ENCODE assay signal across 5 worm cellular contexts in the genomic region with DNA sequence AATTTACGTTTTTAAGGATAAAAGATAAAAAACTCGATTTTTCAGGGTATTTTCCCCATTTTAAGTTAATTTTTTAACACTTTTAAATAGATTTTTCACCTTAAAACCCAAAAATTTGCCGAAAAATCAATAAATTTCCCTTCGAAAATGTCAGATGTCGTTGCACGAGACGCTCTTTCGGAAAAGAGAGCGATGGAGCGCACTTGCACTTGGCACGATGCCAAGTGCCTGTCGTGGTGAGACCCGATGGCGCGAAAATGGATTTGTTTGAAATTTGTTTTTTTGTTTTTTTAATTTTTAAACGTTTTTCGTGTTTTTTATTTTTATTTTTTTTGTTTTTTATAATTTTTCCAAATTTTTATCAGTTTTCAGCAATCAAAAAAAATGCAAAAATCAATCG.
TF ChIP-seq lines count a peak whose summit lies in the region.

Gene rab-18 (minus strand): TSS at position 240 of the 400 bp plus-strand sequence.
Gene kbp-4 (plus strand): TSS at position 366 of the 400 bp plus-strand sequence.

TF ChIP-seq in whole organism, L1 larva, 84 proteins besides CTCF, POLR2A, EP300 and RAD21 (continues in another document):
- peak; percentile 92 for TF ChIP-seq nhr-90 (tag; optimal IDR thresholded peaks at IDR 0.05; lab: Kevin White, UChicago; ENCODE audit: poor library complexity)
- peak; percentile 69 for TF ChIP-seq zag-1 (tag; optimal IDR thresholded peaks at IDR 0.05; lab: Kevin White, UChicago)
- TF ChIP-seq unc-62 (GFP tag; optimal IDR thresholded peaks at IDR 0.05; lab: Kevin White, UChicago) = no peak
- no peak for TF ChIP-seq sox-4 (tag; optimal IDR thresholded peaks at IDR 0.05; lab: Kevin White, UChicago)
- TF ChIP-seq hlh-17 (GFP tag; optimal IDR thresholded peaks at IDR 0.05; lab: Kevin White, UChicago; ENCODE audit: borderline replicate concordance) = no peak
- TF ChIP-seq elt-3 (tag; optimal IDR thresholded peaks at IDR 0.05; lab: Kevin White, UChicago) = peak in 4 of 6 experiments; percentile 59 to 99 (median 80)
- peak; percentile 97 for TF ChIP-seq unc-130 (tag; optimal IDR thresholded peaks at IDR 0.05; lab: Kevin White, UChicago)
- peak; percentile 96 for TF ChIP-seq fkh-8 (tag; optimal IDR thresholded peaks at IDR 0.05; lab: Kevin White, UChicago)
- TF ChIP-seq ceh-90 (tag; optimal IDR thresholded peaks at IDR 0.05; lab: Kevin White, UChicago) = no peak
- TF ChIP-seq unc-30 (tag; optimal IDR thresholded peaks at IDR 0.05; lab: Kevin White, UChicago) = no peak
- TF ChIP-seq elt-2 (tag; optimal IDR thresholded peaks at IDR 0.05; lab: Kevin White, UChicago) = peak; percentile 75
- peak; percentile 86 for TF ChIP-seq mef-2 (tag; optimal IDR thresholded peaks at IDR 0.05; lab: Kevin White, UChicago)
- TF ChIP-seq C04F5.9 (tag; optimal IDR thresholded peaks at IDR 0.05; lab: Kevin White, UChicago) = peak; percentile 75
- TF ChIP-seq nhr-47 (tag; optimal IDR thresholded peaks at IDR 0.05; lab: Kevin White, UChicago) = peak; percentile 97
- TF ChIP-seq egl-13 (tag; optimal IDR thresholded peaks at IDR 0.05; lab: Kevin White, UChicago) = peak; percentile 89
- peak in 1 of 2 experiments; percentile 97 for TF ChIP-seq mdl-1 (tag; optimal IDR thresholded peaks at IDR 0.05; lab: Kevin White, UChicago)

TF ChIP-seq in whole organism, L3 larva, 47 proteins besides CTCF, POLR2A, EP300 and RAD21 (continues in another document):
- TF ChIP-seq ztf-11 (tag; optimal IDR thresholded peaks at IDR 0.05; lab: Kevin White, UChicago) (no peak), skn-1 (tag; optimal IDR thresholded peaks at IDR 0.05; lab: Kevin White, UChicago) (peak; percentile 81), hmg-11 (tag; optimal IDR thresholded peaks at IDR 0.05; lab: Kevin White, UChicago) (peak; percentile 83), egl-5 (tag; optimal IDR thresholded peaks at IDR 0.05; lab: Kevin White, UChicago) (peak; percentile 80), nhr-76 (tag; optimal IDR thresholded peaks at IDR 0.05; lab: Kevin White, UChicago) (no peak), nhr-237 (tag; optimal IDR thresholded peaks at IDR 0.05; lab: Kevin White, UChicago) (no peak), elt-3 (tag; optimal IDR thresholded peaks at IDR 0.05; lab: Kevin White, UChicago) (peak in 1 of 3 experiments; percentile 60), ztf-4 (tag; optimal IDR thresholded peaks at IDR 0.05; lab: Kevin White, UChicago) (peak; percentile 34), unc-62 (GFP tag; optimal IDR thresholded peaks at IDR 0.05; lab: Kevin White, UChicago) (no peak), sea-2 (GFP tag; optimal IDR thresholded peaks at IDR 0.05; lab: Kevin White, UChicago) (no peak), nhr-11 (tag; optimal IDR thresholded peaks at IDR 0.05; lab: Kevin White, UChicago) (peak; percentile 1), ZK546.5 (tag; optimal IDR thresholded peaks at IDR 0.05; lab: Kevin White, UChicago) (no peak), aly-2 (tag; optimal IDR thresholded peaks at IDR 0.05; lab: Kevin White, UChicago) (no peak), snpc-4 (tag; optimal IDR thresholded peaks at IDR 0.05; lab: Kevin White, UChicago) (peak; percentile 87), unc-39 (tag; optimal IDR thresholded peaks at IDR 0.05; lab: Kevin White, UChicago) (no peak), mdl-1 (tag; optimal IDR thresholded peaks at IDR 0.05; lab: Kevin White, UChicago) (peak; percentile 81), elt-1 (tag; optimal IDR thresholded peaks at IDR 0.05; lab: Kevin White, UChicago) (peak; percentile 60), fos-1 (tag; optimal IDR thresholded peaks at IDR 0.05; lab: Kevin White, UChicago) (no peak)

TF ChIP-seq in whole organism, early embryonic, 17 proteins besides CTCF, POLR2A, EP300 and RAD21:
- no peak for TF ChIP-seq hmg-4 (GFP tag; optimal IDR thresholded peaks at IDR 0.05; lab: Kevin White, UChicago)
- TF ChIP-seq F13C5.2 (tag; optimal IDR thresholded peaks at IDR 0.05; lab: Kevin White, UChicago) = peak; percentile 68
- no peak for TF ChIP-seq B0310.2 (tag; optimal IDR thresholded peaks at IDR 0.05; lab: Kevin White, UChicago)
- TF ChIP-seq tbx-37 (GFP tag; conservative IDR thresholded peaks at IDR 0.05; lab: Robert Waterston, UW) = 0 out of 2 replicates have a peak, but pooled peaks have one; percentile 4
- no peak for TF ChIP-seq aly-1 (tag; optimal IDR thresholded peaks at IDR 0.05; lab: Kevin White, UChicago)
- TF ChIP-seq hnd-1 (tag; optimal IDR thresholded peaks at IDR 0.05; lab: Kevin White, UChicago) = no peak
- no peak for TF ChIP-seq scrt-1 (GFP tag; IDR thresholded peaks at IDR 0.05; lab: Robert Waterston, UW)

TF ChIP-seq in whole organism, midembryonic, 9 proteins besides CTCF, POLR2A, EP300 and RAD21:
- TF ChIP-seq med-1 (GFP tag; optimal IDR thresholded peaks at IDR 0.05; lab: Kevin White, UChicago; ENCODE audit: insufficient read depth) (no peak), klf-2 (GFP tag; conservative IDR thresholded peaks at IDR 0.05; lab: Robert Waterston, UW) (no peak), flt-1 (GFP tag; IDR thresholded peaks at IDR 0.05; lab: Robert Waterston, UW) (peak; percentile 61; the same call in 1 of the 2 replicates), cog-1 (tag; optimal IDR thresholded peaks at IDR 0.05; lab: Kevin White, UChicago) (peak; percentile 68), T22C8.4 (GFP tag; IDR thresholded peaks at IDR 0.05; lab: Robert Waterston, UW) (peak; percentile 71), ref-1 (GFP tag; conservative IDR thresholded peaks at IDR 0.05; lab: Robert Waterston, UW) (no peak), tab-1 (GFP tag; IDR thresholded peaks at IDR 0.05; lab: Robert Waterston, UW) (no peak), ztf-29 (GFP tag; IDR thresholded peaks at IDR 0.05; lab: Robert Waterston, UW) (no peak), ztf-23 (GFP tag; IDR thresholded peaks at IDR 0.05; lab: Robert Waterston, UW) (0 out of 2 replicates have a peak, but pooled peaks have one; percentile 40)
TF ChIP-seq in whole organism, midembryonic: peak in this region for 4.

TF ChIP-seq in whole organism, young adult, 124 proteins besides CTCF, POLR2A, EP300 and RAD21 (continues in another document):
- TF ChIP-seq pbrm-1 (GFP tag; IDR thresholded peaks at IDR 0.05; lab: Robert Waterston, UW) (peak; percentile 91), die-1 (tag; optimal IDR thresholded peaks at IDR 0.05; lab: Kevin White, UChicago) (no peak), let-526 (GFP tag; IDR thresholded peaks at IDR 0.05; lab: Robert Waterston, UW) (0 out of 2 replicates have a peak, but pooled peaks have one; percentile 62), chd-7 (tag; optimal IDR thresholded peaks at IDR 0.05; lab: Kevin White, UChicago) (no peak), ztf-22 (GFP tag; optimal IDR thresholded peaks at IDR 0.05; lab: Kevin White, UChicago) (no peak), ztf-18 (tag; optimal IDR thresholded peaks at IDR 0.05; lab: Kevin White, UChicago) (peak; percentile 80), lin-35 (GFP tag; optimal IDR thresholded peaks at IDR 0.05; lab: Kevin White, UChicago) (peak; percentile 43 to 98 (median 70)), attf-3 (GFP tag; conservative IDR thresholded peaks at IDR 0.05; lab: Robert Waterston, UW) (peak; percentile 67), attf-6 (GFP tag; IDR thresholded peaks at IDR 0.05; lab: Robert Waterston, UW) (no peak), Y53G8AR.9 (GFP tag; conservative IDR thresholded peaks at IDR 0.05; lab: Robert Waterston, UW) (peak; percentile 78; the same call in 1 of the 2 replicates), mxl-1 (tag; optimal IDR thresholded peaks at IDR 0.05; lab: Kevin White, UChicago) (no peak), ztf-25 (GFP tag; IDR thresholded peaks at IDR 0.05; lab: Robert Waterston, UW) (no peak), madf-6 (GFP tag; IDR thresholded peaks at IDR 0.05; lab: Robert Waterston, UW) (peak; percentile 94), F22D6.2 (tag; optimal IDR thresholded peaks at IDR 0.05; lab: Kevin White, UChicago) (no peak), nhr-80 (tag; optimal IDR thresholded peaks at IDR 0.05; lab: Kevin White, UChicago) (peak; percentile 58), athp-1 (tag; optimal IDR thresholded peaks at IDR 0.05; lab: Kevin White, UChicago) (peak; percentile 93), snpc-3.4 (tag; optimal IDR thresholded peaks at IDR 0.05; lab: Kevin White, UChicago) (peak; percentile 92), hsf-1 (GFP tag; IDR thresholded peaks at IDR 0.05; lab: Robert Waterston, UW) (peak; percentile 74), ets-4 (GFP tag; optimal IDR thresholded peaks at IDR 0.05; lab: Kevin White, UChicago) (no peak), ceh-79 (tag; optimal IDR thresholded peaks at IDR 0.05; lab: Kevin White, UChicago) (no peak), F57C9.4 (tag; optimal IDR thresholded peaks at IDR 0.05; lab: Kevin White, UChicago) (no peak), snpc-4 (GFP tag; optimal IDR thresholded peaks at IDR 0.05; lab: Kevin White, UChicago) (peak; percentile 45), snpc-4 (tag; optimal IDR thresholded peaks at IDR 0.05; lab: Kevin White, UChicago) (peak; percentile 65 to 81 (median 78)), Y95B8A.8 (GFP tag; IDR thresholded peaks at IDR 0.05; lab: Robert Waterston, UW) (peak; percentile 97), F37B4.10 (GFP tag; IDR thresholded peaks at IDR 0.05; lab: Robert Waterston, UW) (no peak), nhr-27 (tag; optimal IDR thresholded peaks at IDR 0.05; lab: Kevin White, UChicago) (no peak), efl-1 (GFP tag; optimal IDR thresholded peaks at IDR 0.05; lab: Kevin White, UChicago) (peak; percentile 97), dpff-1 (tag; optimal IDR thresholded peaks at IDR 0.05; lab: Kevin White, UChicago) (no peak), T07F8.4 (tag; optimal IDR thresholded peaks at IDR 0.05; lab: Kevin White, UChicago) (no peak), F52B5.7 (tag; optimal IDR thresholded peaks at IDR 0.05; lab: Kevin White, UChicago) (no peak), F49E8.2 (tag; optimal IDR thresholded peaks at IDR 0.05; lab: Kevin White, UChicago; ENCODE audit: insufficient read depth) (peak; percentile 85), dpl-1 (GFP tag; optimal IDR thresholded peaks at IDR 0.05; lab: Kevin White, UChicago) (peak; percentile 94), sea-2 (GFP tag; IDR thresholded peaks at IDR 0.05; lab: Robert Waterston, UW) (no peak), snpc-1.1 (tag; optimal IDR thresholded peaks at IDR 0.05; lab: Kevin White, UChicago; ENCODE audit: insufficient read depth) (peak; percentile 67), madf-10 (tag; optimal IDR thresholded peaks at IDR 0.05; lab: Kevin White, UChicago) (peak; percentile 63), pha-4 (tag; optimal IDR thresholded peaks at IDR 0.05; lab: Kevin White, UChicago) (peak; percentile 98), lag-1 (GFP tag; IDR thresholded peaks at IDR 0.05; lab: Robert Waterston, UW) (no peak), C06A6.2 (GFP tag; conservative IDR thresholded peaks at IDR 0.05; lab: Robert Waterston, UW) (peak; percentile 69), atf-7 (tag; optimal IDR thresholded peaks at IDR 0.05; lab: Kevin White, UChicago) (peak; percentile 63), nhr-179 (tag; optimal IDR thresholded peaks at IDR 0.05; lab: Kevin White, UChicago) (no peak)

Comparison
In these comparisons a context has a peak if more than half of its experiments do, and no peak if none do; other contexts are left out.
1. Of the 8 proteins assayed by ChIP-seq in both whole organism, young adult and whole organism, L1 larva: peak only in whole organism, young adult: none; only in whole organism, L1 larva: ama-1; in both: dpl-1, efl-1, lin-35, nhr-90, snpc-4 and unc-130; in neither: 1.